Worm (Caenorhabditis elegans) whole organism, young adult: Measurements from ENCODE around the gene C06E4.6.

ENCODE experiments used
- C06A6.2 ChIP-seq: fragments of 200-800 bp; sonication (Bioruptor generic); conservative IDR thresholded peaks from 2 replicates; pipeline ENCODE4 v1.3.6; 2022; ENCODE audit warnings: missing genetic modification characterization, missing compliant biosample characterization
- F55B11.4 ChIP-seq: sonication (generic microtip); optimal IDR thresholded peaks from 2 replicates; lab custom pipeline; 2016; ENCODE audit warnings: missing compliant biosample characterization, missing genetic modification characterization, borderline replicate concordance; ENCODE audit not compliant: insufficient read depth
- F57C9.4 ChIP-seq: sonication (generic microtip); optimal IDR thresholded peaks from 2 replicates; lab custom pipeline; 2017; ENCODE audit warnings: mild to moderate bottlenecking, missing genetic modification characterization, missing compliant biosample characterization
- K12H6.12 ChIP-seq: fragments of 200-800 bp; sonication (Bioruptor generic); optimal IDR thresholded peaks from 2 replicates; lab custom pipeline; 2018; ENCODE audit warnings: mild to moderate bottlenecking, missing genetic modification characterization, missing compliant biosample characterization
- Y67H2A.10 ChIP-seq: fragments of 200-800 bp; sonication (Bioruptor generic); conservative IDR thresholded peaks from 2 replicates; pipeline ENCODE4 v1.3.6; 2022; ENCODE audit warnings: missing genetic modification reagents, missing genetic modification characterization, missing compliant biosample characterization
- Y95B8A.8 ChIP-seq: fragments of 200-800 bp; sonication (Bioruptor generic); IDR thresholded peaks from 2 replicates; pipeline ENCODE4 v1.3.6; 2022; ENCODE audit warnings: missing genetic modification reagents, missing genetic modification characterization, missing compliant biosample characterization
- aptf-2 ChIP-seq: fragments of 200-800 bp; sonication (Bioruptor generic); conservative IDR thresholded peaks from 2 replicates; pipeline ENCODE4 v1.3.6; 2022; ENCODE audit warnings: missing genetic modification reagents, missing genetic modification characterization, missing compliant biosample characterization
- attf-5 ChIP-seq: fragments of 200-800 bp; sonication (Bioruptor generic); optimal IDR thresholded peaks from 2 replicates; lab custom pipeline; 2018; ENCODE audit warnings: mild to moderate bottlenecking, missing genetic modification characterization, missing compliant biosample characterization
- bed-1 ChIP-seq: fragments of 200-800 bp; sonication (Bioruptor generic); IDR thresholded peaks from 2 replicates; pipeline ENCODE4 v1.3.6; 2022; ENCODE audit warnings: missing genetic modification reagents, missing genetic modification characterization, missing compliant biosample characterization
- ceh-100 ChIP-seq: fragments of 200-800 bp; sonication (Bioruptor generic); IDR thresholded peaks from 2 replicates; pipeline ENCODE4 v1.3.6; 2022; ENCODE audit warnings: missing genetic modification reagents, missing genetic modification characterization, missing compliant biosample characterization
- ceh-58 ChIP-seq: fragments of 200-800 bp; sonication (Bioruptor generic); IDR thresholded peaks from 2 replicates; pipeline ENCODE4 v1.3.6; 2022; ENCODE audit warnings: missing genetic modification characterization, missing compliant biosample characterization
- ceh-79 ChIP-seq: sonication (generic microtip); optimal IDR thresholded peaks from 2 replicates; lab custom pipeline; 2017; ENCODE audit warnings: mild to moderate bottlenecking, missing genetic modification characterization, missing compliant biosample characterization
- ceh-91 ChIP-seq: fragments of 200-800 bp; sonication (Bioruptor generic); IDR thresholded peaks from 2 replicates; pipeline ENCODE4 v1.3.6; 2022; ENCODE audit warnings: missing genetic modification reagents, missing genetic modification characterization, missing compliant biosample characterization
- die-1 ChIP-seq: sonication (generic microtip); optimal IDR thresholded peaks from 2 replicates; lab custom pipeline; 2016; ENCODE audit warnings: missing genotype, mild to moderate bottlenecking, missing genetic modification characterization, missing compliant biosample characterization
- dpff-1 ChIP-seq: sonication (generic microtip); optimal IDR thresholded peaks from 2 replicates; lab custom pipeline; 2017; ENCODE audit warnings: mild to moderate bottlenecking, missing genetic modification characterization, missing compliant biosample characterization
- egl-44 ChIP-seq: fragments of 200-800 bp; sonication (Bioruptor generic); IDR thresholded peaks from 2 replicates; pipeline ENCODE4 v1.3.6; 2022; ENCODE audit warnings: missing genetic modification reagents, missing genetic modification characterization, missing compliant biosample characterization
- egrh-3 ChIP-seq: fragments of 200-800 bp; sonication (Bioruptor generic); IDR thresholded peaks from 2 replicates; pipeline ENCODE4 v1.3.6; 2022; ENCODE audit warnings: missing genetic modification reagents, missing genetic modification characterization, missing compliant biosample characterization
- ets-4 ChIP-seq: fragments of 200-800 bp; sonication (Bioruptor generic); optimal IDR thresholded peaks from 2 replicates; lab custom pipeline; 2018; ENCODE audit warnings: mild to moderate bottlenecking, missing genetic modification characterization, missing compliant biosample characterization
- gei-17 ChIP-seq: fragments of 200-800 bp; sonication (Bioruptor generic); optimal IDR thresholded peaks from 2 replicates; lab custom pipeline; 2018; ENCODE audit warnings: mild to moderate bottlenecking, missing genetic modification characterization, missing compliant biosample characterization
- hlh-12 ChIP-seq: sonication (generic microtip); optimal IDR thresholded peaks from 2 replicates; lab custom pipeline; 2016; ENCODE audit warnings: missing genetic modification characterization, missing compliant biosample characterization
- hlh-26 ChIP-seq: fragments of 200-800 bp; sonication (Bioruptor generic); conservative IDR thresholded peaks from 2 replicates; pipeline ENCODE4 v1.3.6; 2022; ENCODE audit warnings: missing genetic modification reagents, missing genetic modification characterization, missing compliant biosample characterization
- hmg-1.2 ChIP-seq: fragments of 200-800 bp; sonication (Bioruptor generic); IDR thresholded peaks from 2 replicates; pipeline ENCODE4 v1.3.6; 2022; ENCODE audit warnings: missing genetic modification reagents, missing genetic modification characterization, missing compliant biosample characterization
- hsf-1 ChIP-seq: fragments of 200-800 bp; sonication (Bioruptor generic); IDR thresholded peaks from 2 replicates; pipeline ENCODE4 v1.3.6; 2022; ENCODE audit warnings: missing genetic modification reagents, missing genetic modification characterization, missing compliant biosample characterization
- lsy-27 ChIP-seq: sonication (generic microtip); optimal IDR thresholded peaks from 2 replicates; lab custom pipeline; 2017; ENCODE audit warnings: missing genetic modification characterization, mild to moderate bottlenecking, missing compliant biosample characterization, antibody characterized with exemption, missing genotype, borderline replicate concordance; ENCODE audit not compliant: insufficient read depth
- madf-6 ChIP-seq: fragments of 200-800 bp; sonication (Bioruptor generic); IDR thresholded peaks from 2 replicates; pipeline ENCODE4 v1.3.6; 2022; ENCODE audit warnings: missing genetic modification reagents, missing genetic modification characterization, missing compliant biosample characterization
- madf-8 ChIP-seq: fragments of 200-800 bp; sonication (Bioruptor generic); conservative IDR thresholded peaks from 2 replicates; pipeline ENCODE4 v1.3.6; 2022; ENCODE audit warnings: missing genetic modification reagents, missing genetic modification characterization, missing compliant biosample characterization
- nfya-1 ChIP-seq: sonication (generic microtip); optimal IDR thresholded peaks from 2 replicates; lab custom pipeline; 2017; ENCODE audit warnings: antibody characterized with exemption, missing compliant biosample characterization, missing genetic modification characterization, borderline replicate concordance; ENCODE audit not compliant: insufficient read depth
- nhr-120 ChIP-seq: fragments of 200-800 bp; sonication (Bioruptor generic); IDR thresholded peaks from 2 replicates; pipeline ENCODE4 v1.3.6; 2022; ENCODE audit warnings: missing genetic modification characterization, missing compliant biosample characterization
- nhr-179 ChIP-seq: sonication (generic microtip); optimal IDR thresholded peaks from 2 replicates; lab custom pipeline; 2016; ENCODE audit warnings: mild to moderate bottlenecking, missing genetic modification characterization, missing compliant biosample characterization
- nhr-80 ChIP-seq: sonication (generic microtip); optimal IDR thresholded peaks from 2 replicates; lab custom pipeline; 2016; ENCODE audit warnings: missing genetic modification characterization, missing compliant biosample characterization
- pha-4 ChIP-seq: fragments of 150-350 bp; sonication (generic microtip); optimal IDR thresholded peaks from 2 replicates; lab custom pipeline; 2014; ENCODE audit warnings: missing biosample characterization, missing genetic modification reagents, missing genetic modification characterization
- rec-8 ChIP-seq, 2 experiments: sonication (generic microtip); optimal IDR thresholded peaks; 2 replicates each; lab custom pipeline; 2016; ENCODE audit warnings: mild to moderate bottlenecking in 2 of 2, missing genetic modification characterization in 2 of 2, missing genetic modification reagents in 2 of 2, missing genotype in 2 of 2, missing biosample characterization in 1 of 2, missing compliant biosample characterization in 1 of 2, moderate library complexity in 1 of 2
- snpc-1.3 ChIP-seq: sonication (generic microtip); optimal IDR thresholded peaks from 2 replicates; lab custom pipeline; 2017; ENCODE audit warnings: missing genetic modification characterization, mild to moderate bottlenecking, missing compliant biosample characterization, antibody characterized with exemption, moderate library complexity, missing genotype, missing genetic modification reagents; ENCODE audit not compliant: insufficient read depth
- snpc-3.4 ChIP-seq: sonication (generic microtip); optimal IDR thresholded peaks from 2 replicates; lab custom pipeline; 2017; ENCODE audit warnings: missing genetic modification characterization, mild to moderate bottlenecking, missing compliant biosample characterization, antibody characterized with exemption, moderate library complexity, missing genotype, missing genetic modification reagents
- tbp1 ChIP-seq: fragments of 200-800 bp; sonication (Bioruptor generic); optimal IDR thresholded peaks from 2 replicates; lab custom pipeline; 2018; ENCODE audit warnings: mild to moderate bottlenecking, missing genetic modification characterization, missing compliant biosample characterization
- unc-130 ChIP-seq: sonication (generic microtip); optimal IDR thresholded peaks from 2 replicates; lab custom pipeline; 2016; ENCODE audit warnings: missing genetic modification reagents, missing genetic modification characterization, missing compliant biosample characterization
- xnd-1 ChIP-seq: sonication (generic microtip); optimal IDR thresholded peaks from 2 replicates; lab custom pipeline; 2016; ENCODE audit warnings: missing genotype, missing genetic modification reagents, missing genetic modification characterization, missing compliant biosample characterization
- ztf-25 ChIP-seq: fragments of 200-800 bp; sonication (Bioruptor generic); IDR thresholded peaks from 2 replicates; pipeline ENCODE4 v1.3.6; 2022; ENCODE audit warnings: missing genetic modification reagents, missing genetic modification characterization, missing compliant biosample characterization
- ztf-26 ChIP-seq: sonication (generic microtip); optimal IDR thresholded peaks from 2 replicates; lab custom pipeline; 2017; ENCODE audit warnings: missing genetic modification characterization, missing compliant biosample characterization
- ztf-6 ChIP-seq: fragments of 200-800 bp; sonication (Bioruptor generic); IDR thresholded peaks from 2 replicates; pipeline ENCODE4 v1.3.6; 2022; ENCODE audit warnings: missing genetic modification reagents, missing genetic modification characterization, missing compliant biosample characterization

Gene C06E4.6

DNA sequence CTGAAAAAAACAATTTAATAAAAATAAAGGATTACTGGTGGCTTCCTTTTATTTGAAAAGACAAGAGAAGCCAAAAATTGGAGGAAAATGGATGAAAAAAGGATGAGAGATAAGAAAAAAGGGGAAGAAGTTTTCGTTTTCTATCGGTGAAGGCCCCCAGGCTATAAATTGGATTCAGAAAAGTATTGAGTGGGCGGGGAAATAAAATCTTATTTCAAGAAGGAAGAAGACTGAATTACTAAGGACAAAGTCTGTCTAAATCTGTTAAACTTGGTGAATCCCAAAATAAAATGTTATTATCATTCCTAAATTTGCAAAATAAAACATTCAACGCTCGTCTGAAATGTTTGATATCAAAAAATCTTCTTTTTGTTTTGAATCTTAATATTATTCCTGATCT is 36.0 kb downstream of the C06E4.6 start:
- no peak for TF ChIP-seq K12H6.12 (tag; lab: Kevin White, UChicago)
- TF ChIP-seq hlh-12 (tag; lab: Kevin White, UChicago) = no peak
- TF ChIP-seq die-1 (tag; lab: Kevin White, UChicago) = no peak
- TF ChIP-seq, all 124 proteins: peak for 0

DNA sequence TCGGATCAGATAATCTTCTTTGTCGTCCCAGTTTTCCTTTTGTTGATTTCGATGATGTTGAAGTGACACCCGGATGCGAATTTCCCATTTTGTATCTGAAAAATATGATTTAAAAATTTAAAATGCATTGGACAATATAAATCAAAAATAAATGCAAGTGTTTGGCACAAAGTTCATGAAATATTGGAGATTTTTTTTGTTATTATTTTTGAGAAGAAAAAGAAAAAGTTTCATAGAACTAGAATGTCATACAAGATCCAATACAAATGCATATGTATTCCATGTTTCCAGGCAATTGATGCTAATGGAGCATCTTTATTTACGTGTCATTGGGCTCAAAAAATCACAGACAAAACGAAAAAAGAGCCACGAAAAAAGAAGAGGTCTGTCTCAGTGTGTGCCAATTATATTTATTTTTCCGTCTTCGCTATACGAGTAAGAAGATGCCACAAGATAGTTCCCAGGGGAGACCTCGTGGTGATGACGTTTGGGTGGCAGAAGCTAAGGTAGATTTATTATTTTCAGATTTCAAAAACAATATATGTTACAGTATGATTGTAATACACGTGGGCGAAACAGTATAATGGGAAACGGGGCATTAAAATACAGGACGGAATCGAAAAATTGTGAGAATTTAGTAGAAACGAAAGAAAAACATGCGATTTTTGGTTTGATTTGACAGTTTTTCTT is 38.6 kb downstream of the C06E4.6 start, which contains the start of the genes glb-23 and R13A1.1:
TSS of gene glb-23 (minus strand) at position 101 of the 690 bp plus-strand sequence.
TSS of gene R13A1.1 (plus strand) at position 640 of the 690 bp plus-strand sequence.
- TF ChIP-seq nhr-120 = no peak
- TF ChIP-seq lsy-27 (tag; lab: Kevin White, UChicago) = no peak
- no peak for TF ChIP-seq ztf-26 (tag; lab: Kevin White, UChicago)

DNA sequence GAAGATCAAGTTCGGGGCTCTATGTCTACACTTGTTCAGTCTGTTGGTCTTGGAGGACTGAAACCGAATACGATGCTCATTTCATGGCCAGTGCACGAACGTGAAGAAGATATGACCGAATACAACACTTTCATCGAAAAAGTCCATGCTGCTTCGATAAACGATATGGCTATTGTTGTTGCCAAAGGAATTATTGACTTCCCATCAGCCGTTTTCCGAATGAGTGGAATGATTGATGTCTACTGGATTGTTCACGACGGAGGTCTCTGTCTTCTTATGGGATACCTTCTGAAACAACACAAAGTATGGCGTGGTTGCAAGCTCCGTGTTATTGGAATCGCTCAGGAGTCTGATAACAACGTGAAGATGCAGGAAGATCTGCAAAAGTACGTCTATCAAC is 41.9 kb downstream of the C06E4.6 start:
- TF ChIP-seq egrh-3 (GFP tag; lab: Robert Waterston, UW) (no peak), bed-1 (GFP tag; lab: Robert Waterston, UW) (no peak), C06A6.2 (GFP tag; lab: Robert Waterston, UW) (no peak), ceh-58 (GFP tag; lab: Robert Waterston, UW) (no peak), attf-5 (GFP tag; lab: Kevin White, UChicago) (no peak), unc-130 (GFP tag; lab: Kevin White, UChicago) (no peak), snpc-3.4 (tag; lab: Kevin White, UChicago) (no peak), nfya-1 (tag; lab: Kevin White, UChicago) (no peak), ceh-91 (no peak), F55B11.4 (no peak), egl-44 (GFP tag; lab: Robert Waterston, UW) (no peak), snpc-1.3 (tag; lab: Kevin White, UChicago) (no peak), Y67H2A.10 (GFP tag; lab: Robert Waterston, UW) (no peak), ceh-100 (GFP tag; lab: Robert Waterston, UW) (no peak)
- TF ChIP-seq, all 124 proteins: peak for 0

DNA sequence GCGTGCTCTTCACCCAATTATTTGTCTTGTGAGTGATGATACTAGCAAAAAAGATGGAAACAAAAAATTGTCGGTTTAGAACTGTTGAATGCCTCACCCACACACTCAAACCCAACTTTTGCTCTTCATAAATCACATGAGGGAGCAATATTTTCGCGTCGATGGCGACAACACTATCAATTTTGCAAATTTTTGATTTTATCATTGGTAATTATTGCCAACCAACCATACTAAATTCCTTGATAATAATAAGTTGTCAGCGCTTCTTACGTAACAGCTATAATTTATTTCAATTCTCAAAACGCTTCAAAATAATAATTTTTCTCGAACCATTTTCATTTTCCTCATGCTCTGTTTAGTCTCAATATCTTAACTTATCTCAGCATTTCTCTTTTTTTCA is 45.3 kb downstream of the C06E4.6 start:
- TF ChIP-seq hsf-1 (GFP tag; lab: Robert Waterston, UW) (no peak), nhr-80 (peak; percentile 37)

DNA sequence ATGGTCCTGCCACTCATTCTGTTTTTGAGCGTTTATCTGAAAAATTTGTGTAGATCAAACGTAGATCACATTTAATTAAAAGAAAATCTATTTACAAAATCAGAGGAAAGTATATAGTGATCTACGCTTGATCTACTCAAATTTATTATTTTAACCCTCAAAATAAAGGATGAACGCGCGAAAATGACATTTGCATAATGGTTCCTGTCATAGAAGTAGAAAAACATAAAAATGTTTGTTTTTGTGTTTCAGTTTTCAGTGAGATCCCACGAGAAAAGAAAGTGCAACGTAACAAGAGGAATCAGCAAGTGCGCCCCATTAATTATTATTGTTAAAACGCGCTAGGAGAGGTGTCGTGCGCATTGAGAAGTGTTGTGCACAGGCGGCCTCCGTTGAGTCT is 46.8 kb downstream of the C06E4.6 start:
- no peak for TF ChIP-seq rec-8 (tag; optimal IDR thresholded peaks at IDR 0.05; lab: Kevin White, UChicago)
- TF ChIP-seq snpc-1.3 (tag; lab: Kevin White, UChicago) = no peak
- TF ChIP-seq pha-4 = no peak
- no peak for TF ChIP-seq ztf-25
- TF ChIP-seq tbp1 = no peak
- TF ChIP-seq hlh-12 (tag; lab: Kevin White, UChicago) = no peak
- TF ChIP-seq madf-8 (GFP tag; lab: Robert Waterston, UW) = peak; percentile 67
- TF ChIP-seq ets-4 (GFP tag; lab: Kevin White, UChicago) = no peak
- TF ChIP-seq Y95B8A.8 (GFP tag; lab: Robert Waterston, UW) = no peak
- TF ChIP-seq dpff-1 (tag; lab: Kevin White, UChicago) = no peak
- TF ChIP-seq hmg-1.2 (GFP tag; lab: Robert Waterston, UW) = peak; percentile 38; the same call in 1 of the 2 replicates
- no peak for TF ChIP-seq ceh-79 (tag; lab: Kevin White, UChicago)
- peak; percentile 42 for TF ChIP-seq xnd-1 (tag; lab: Kevin White, UChicago)
- no peak for TF ChIP-seq ztf-6 (GFP tag; lab: Robert Waterston, UW)
- TF ChIP-seq hlh-26 = no peak
- TF ChIP-seq madf-6 = peak; percentile 90
- TF ChIP-seq ceh-91 = 0 out of 2 replicates have a peak, but pooled peaks have one; percentile 16
- no peak for TF ChIP-seq F57C9.4 (tag; lab: Kevin White, UChicago)
- no peak for TF ChIP-seq hsf-1 (GFP tag; lab: Robert Waterston, UW)
- no peak for TF ChIP-seq gei-17 (GFP tag; lab: Kevin White, UChicago)
- peak; percentile 83 for TF ChIP-seq aptf-2 (GFP tag; lab: Robert Waterston, UW)
- TF ChIP-seq bed-1 (GFP tag; lab: Robert Waterston, UW) = no peak
- TF ChIP-seq nhr-179 (tag; lab: Kevin White, UChicago) = no peak
- TF ChIP-seq egrh-3 (GFP tag; lab: Robert Waterston, UW) = no peak
